Fruit fly (Drosophila melanogaster) S2 (cell line): ENCODE results near the gene CG11537.

Source experiments
- CG8478 ChIP-seq: fragments of >200 bp; optimal IDR thresholded peaks from 2 replicates; lab custom pipeline; 2018
- CTCF ChIP-seq, 2 experiments: fragments of >200 bp; optimal IDR thresholded peaks; 2 replicates each; lab custom pipeline; 2018

Gene CG11537

dm6 chr3L:3078398-3079155 is 64.7 kb downstream of the CG11537 start:
- no peak for TF ChIP-seq CG8478 (lab: Kevin White, UChicago)
- no peak for TF ChIP-seq CTCF (optimal IDR thresholded peaks at IDR 0.05; lab: Kevin White, UChicago)
